Worm (Caenorhabditis elegans) whole organism, L3 larva: Measurements from ENCODE around the gene F15A8.1.

ENCODE experiments used
- R02D3.7 ChIP-seq: fragments of 150-350 bp; optimal IDR thresholded peaks from 2 replicates; lab custom pipeline; 2014; ENCODE audit warnings: missing biosample characterization, missing genetic modification characterization
- ZK546.5 ChIP-seq: sonication (generic microtip); optimal IDR thresholded peaks from 2 replicates; lab custom pipeline; 2017; ENCODE audit warnings: missing biosample characterization, missing genetic modification characterization
- aly-2 ChIP-seq: fragments of 150-350 bp; optimal IDR thresholded peaks from 2 replicates; lab custom pipeline; 2014; ENCODE audit warnings: missing biosample characterization, missing genetic modification characterization
- ama-1 ChIP-seq: fragments of 150-350 bp; optimal IDR thresholded peaks from 2 replicates; lab custom pipeline; 2018
- ceh-16 ChIP-seq: sonication (generic microtip); optimal IDR thresholded peaks from 2 replicates; lab custom pipeline; 2017; ENCODE audit warnings: missing biosample characterization, missing genetic modification characterization
- ceh-28 ChIP-seq: fragments of 150-350 bp; optimal IDR thresholded peaks from 2 replicates; lab custom pipeline; 2014; ENCODE audit warnings: missing biosample characterization, missing genetic modification reagents, missing genetic modification characterization
- ceh-82 ChIP-seq: fragments of 150-350 bp; optimal IDR thresholded peaks from 2 replicates; lab custom pipeline; 2014; ENCODE audit warnings: missing biosample characterization, missing genetic modification characterization
- ceh-9 ChIP-seq: sonication (generic microtip); optimal IDR thresholded peaks from 2 replicates; lab custom pipeline; 2018; ENCODE audit warnings: missing biosample characterization, missing genetic modification characterization
- daf-12 ChIP-seq: fragments of 150-350 bp; optimal IDR thresholded peaks from 2 replicates; lab custom pipeline; 2014; ENCODE audit warnings: missing biosample characterization, missing genetic modification reagents, missing genetic modification characterization
- egl-5 ChIP-seq: fragments of 150-350 bp; optimal IDR thresholded peaks from 2 replicates; lab custom pipeline; 2017; ENCODE audit warnings: missing biosample characterization, missing genetic modification reagents, missing genetic modification characterization, inconsistent platforms
- elt-1 ChIP-seq: fragments of 150-350 bp; optimal IDR thresholded peaks from 2 replicates; lab custom pipeline; 2014; ENCODE audit warnings: missing biosample characterization, missing genetic modification characterization
- elt-2 ChIP-seq: sonication (generic microtip); optimal IDR thresholded peaks from 2 replicates; lab custom pipeline; 2016; ENCODE audit warnings: missing genetic modification reagents, mild to moderate bottlenecking, missing genetic modification characterization, missing compliant biosample characterization
- elt-3 ChIP-seq, 3 experiments: fragments of 150-350 bp in 1 of 3; sonication (generic microtip) in 2 of 3; optimal IDR thresholded peaks; 2 replicates in 2 of 3; 4 replicates in 1 of 3; lab custom pipeline; 2014 to 2017; ENCODE audit warnings: missing biosample characterization in 3 of 3, missing genetic modification characterization in 3 of 3
- eor-1 ChIP-seq, 2 experiments: fragments of 150-350 bp; optimal IDR thresholded peaks; 2 replicates each; lab custom pipeline; 2014 to 2018; ENCODE audit warnings: missing biosample characterization in 2 of 2, missing genetic modification characterization in 2 of 2
- fkh-10 ChIP-seq: sonication (generic microtip); optimal IDR thresholded peaks from 2 replicates; lab custom pipeline; 2017; ENCODE audit warnings: missing biosample characterization, missing genetic modification reagents, missing genetic modification characterization
- fkh-2 ChIP-seq: fragments of 150-350 bp; optimal IDR thresholded peaks from 2 replicates; lab custom pipeline; 2014; ENCODE audit warnings: missing biosample characterization, missing genetic modification reagents, missing genetic modification characterization
- fos-1 ChIP-seq: fragments of 150-350 bp; optimal IDR thresholded peaks from 2 replicates; lab custom pipeline; 2014; ENCODE audit warnings: missing biosample characterization, missing genetic modification characterization
- hmg-11 ChIP-seq: sonication (generic microtip); optimal IDR thresholded peaks from 2 replicates; lab custom pipeline; 2016; ENCODE audit warnings: missing genetic modification characterization, missing compliant biosample characterization
- jun-1 ChIP-seq: fragments of 150-350 bp; optimal IDR thresholded peaks from 2 replicates; lab custom pipeline; 2014; ENCODE audit warnings: missing biosample characterization, missing genetic modification reagents, missing genetic modification characterization
- lin-15B ChIP-seq: fragments of 150-350 bp; optimal IDR thresholded peaks from 2 replicates; lab custom pipeline; 2014; ENCODE audit warnings: missing biosample characterization, missing genetic modification characterization
- lin-39 ChIP-seq: fragments of 150-350 bp; optimal IDR thresholded peaks from 2 replicates; lab custom pipeline; 2018; ENCODE audit warnings: missing biosample characterization, missing genetic modification reagents, missing genetic modification characterization
- mdl-1 ChIP-seq: fragments of 150-350 bp; optimal IDR thresholded peaks from 2 replicates; lab custom pipeline; 2014; ENCODE audit warnings: missing biosample characterization, missing genetic modification characterization
- mml-1 ChIP-seq: fragments of 150-350 bp; sonication (generic microtip); optimal IDR thresholded peaks from 3 replicates; lab custom pipeline; 2014; ENCODE audit warnings: missing biosample characterization, missing genetic modification characterization
- nfya-1 ChIP-seq: sonication (generic microtip); optimal IDR thresholded peaks from 2 replicates; lab custom pipeline; 2017; ENCODE audit warnings: missing genetic modification characterization, mild to moderate bottlenecking, missing compliant biosample characterization, antibody characterized with exemption, moderate library complexity; ENCODE audit not compliant: insufficient read depth
- nhr-11 ChIP-seq: fragments of 150-350 bp; optimal IDR thresholded peaks from 2 replicates; lab custom pipeline; 2014; ENCODE audit warnings: missing biosample characterization, missing genetic modification characterization
- nhr-12 ChIP-seq: fragments of 150-350 bp; optimal IDR thresholded peaks from 2 replicates; lab custom pipeline; 2014; ENCODE audit warnings: missing biosample characterization, missing genetic modification characterization
- nhr-23 ChIP-seq: fragments of 150-350 bp; optimal IDR thresholded peaks from 2 replicates; lab custom pipeline; 2014; ENCODE audit warnings: missing biosample characterization, missing genetic modification reagents, missing genetic modification characterization
- nhr-237 ChIP-seq: fragments of 150-350 bp; optimal IDR thresholded peaks from 2 replicates; lab custom pipeline; 2014; ENCODE audit warnings: missing biosample characterization, missing genetic modification characterization
- nhr-25 ChIP-seq: sonication (generic microtip); optimal IDR thresholded peaks from 2 replicates; lab custom pipeline; 2017; ENCODE audit warnings: missing biosample characterization, missing genetic modification characterization
- nhr-28 ChIP-seq: fragments of 150-350 bp; optimal IDR thresholded peaks from 2 replicates; lab custom pipeline; 2014; ENCODE audit warnings: missing biosample characterization, missing genetic modification characterization
- nhr-43 ChIP-seq: sonication (generic microtip); optimal IDR thresholded peaks from 2 replicates; lab custom pipeline; 2016; ENCODE audit warnings: mild to moderate bottlenecking, missing genetic modification characterization, missing compliant biosample characterization; ENCODE audit not compliant: poor library complexity, severe bottlenecking
- nhr-76 ChIP-seq: fragments of 150-350 bp; sonication (generic microtip); optimal IDR thresholded peaks from 5 replicates; lab custom pipeline; 2014; ENCODE audit warnings: missing biosample characterization, missing genetic modification characterization
- nhr-77 ChIP-seq: fragments of 150-350 bp; optimal IDR thresholded peaks from 2 replicates; lab custom pipeline; 2014; ENCODE audit warnings: missing biosample characterization, missing genetic modification characterization
- pha-4 ChIP-seq: fragments of 150-350 bp; optimal IDR thresholded peaks from 2 replicates; lab custom pipeline; 2014; ENCODE audit warnings: missing biosample characterization, missing genetic modification reagents, missing genetic modification characterization
- pqm-1 ChIP-seq: fragments of 150-350 bp; optimal IDR thresholded peaks from 2 replicates; lab custom pipeline; 2017; ENCODE audit warnings: missing biosample characterization, missing genetic modification characterization, inconsistent platforms
- skn-1 ChIP-seq: fragments of 150-350 bp; optimal IDR thresholded peaks from 2 replicates; lab custom pipeline; 2014; ENCODE audit warnings: missing biosample characterization, missing genetic modification characterization
- snpc-4 ChIP-seq: fragments of 150-350 bp; optimal IDR thresholded peaks from 2 replicates; lab custom pipeline; 2014; ENCODE audit warnings: missing biosample characterization, missing genetic modification characterization
- tbx-2 ChIP-seq: sonication (generic microtip); optimal IDR thresholded peaks from 2 replicates; lab custom pipeline; 2016; ENCODE audit warnings: mild to moderate bottlenecking, missing genetic modification characterization, missing compliant biosample characterization
- unc-39 ChIP-seq: sonication (generic microtip); optimal IDR thresholded peaks from 4 replicates; lab custom pipeline; 2017; ENCODE audit warnings: missing biosample characterization, missing genetic modification characterization
- unc-62 ChIP-seq: fragments of 150-350 bp; sonication (generic microtip); optimal IDR thresholded peaks from 4 replicates; lab custom pipeline; 2014; ENCODE audit warnings: missing biosample characterization, missing genetic modification reagents, missing genetic modification characterization
- ztf-11 ChIP-seq: fragments of 150-350 bp; optimal IDR thresholded peaks from 2 replicates; lab custom pipeline; 2014; ENCODE audit warnings: missing biosample characterization, missing genetic modification characterization
- ztf-4 ChIP-seq: fragments of 150-350 bp; optimal IDR thresholded peaks from 2 replicates; lab custom pipeline; 2014; ENCODE audit warnings: missing biosample characterization, missing genetic modification characterization

Gene F15A8.1

DNA sequence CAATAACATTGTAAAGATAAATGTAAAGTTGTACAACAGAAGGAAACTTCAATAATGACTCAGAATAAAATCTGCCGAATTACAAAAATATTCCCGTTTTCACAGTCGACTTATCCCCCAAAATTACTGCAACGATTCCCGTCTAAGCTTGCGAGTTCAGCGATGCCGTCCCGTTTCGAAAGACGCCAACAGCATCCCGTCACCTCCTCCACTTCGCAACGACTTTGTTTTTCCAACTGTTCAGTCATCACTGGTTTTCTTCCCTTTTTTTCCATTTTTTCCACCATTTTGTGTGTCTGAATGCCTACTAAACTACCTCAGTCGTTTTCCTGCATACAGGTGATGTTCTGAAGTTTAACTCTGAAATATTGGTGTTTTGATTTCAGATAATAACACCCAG, at the start of gene F15A8.1:
TSS of gene F15A8.1 (plus strand) at position 301 of the 400 bp plus-strand sequence.
- TF ChIP-seq tbx-2 (tag; lab: Kevin White, UChicago): no peak
- no peak for TF ChIP-seq pha-4
- TF ChIP-seq ZK546.5 (tag; lab: Kevin White, UChicago): no peak

DNA sequence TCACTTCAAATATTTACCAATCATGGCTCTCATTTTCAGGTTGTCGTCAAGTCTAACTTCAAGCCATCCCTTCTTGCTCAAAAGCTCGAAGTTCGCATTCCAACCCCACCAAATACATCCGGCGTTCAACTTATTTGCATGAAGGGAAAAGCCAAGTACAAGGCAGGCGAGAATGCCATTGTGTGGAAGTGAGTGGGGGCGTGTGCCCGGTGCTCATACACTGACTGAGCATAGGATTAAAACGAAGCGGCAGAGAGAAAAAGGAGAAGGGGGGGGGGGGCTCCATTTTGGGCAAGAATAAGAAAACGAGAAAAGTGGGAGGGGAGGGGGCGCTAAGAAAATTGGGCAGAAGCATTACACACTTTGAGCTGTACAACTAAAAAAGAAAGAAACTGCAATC, 49.1 kb upstream of the F15A8.1 start:
- TF ChIP-seq nfya-1: peak; percentile 27
- no peak for TF ChIP-seq aly-2 (tag; lab: Kevin White, UChicago)

- TF ChIP-seq fkh-2 (no peak), elt-3 (tag; optimal IDR thresholded peaks at IDR 0.05; lab: Kevin White, UChicago) (no peak), nfya-1 (peak; percentile 71), jun-1 (tag; lab: Kevin White, UChicago) (peak; percentile 81), ztf-11 (no peak), snpc-4 (tag; lab: Kevin White, UChicago) (peak; percentile 80), eor-1 (tag; optimal IDR thresholded peaks at IDR 0.05; lab: Kevin White, UChicago) (no peak), tbx-2 (tag; lab: Kevin White, UChicago) (peak; percentile 66), egl-5 (peak; percentile 65), skn-1 (tag; lab: Kevin White, UChicago) (peak; percentile 46), ama-1 (lab: Kevin White, UChicago) (no peak), lin-15B (tag; lab: Kevin White, UChicago) (peak; percentile 27), nhr-12 (tag; lab: Kevin White, UChicago) (no peak), lin-39 (tag; lab: Kevin White, UChicago) (peak; percentile 83), ceh-9 (no peak), pqm-1 (tag; lab: Kevin White, UChicago) (peak; percentile 21), elt-2 (tag; lab: Kevin White, UChicago) (peak; percentile 62), ceh-28 (tag; lab: Kevin White, UChicago) (peak; percentile 80), nhr-28 (tag; lab: Kevin White, UChicago) (no peak), mml-1 (tag; lab: Kevin White, UChicago) (no peak), R02D3.7 (tag; lab: Kevin White, UChicago) (peak; percentile 54), pha-4 (peak; percentile 88), hmg-11 (tag; lab: Kevin White, UChicago) (peak; percentile 84), nhr-11 (peak; percentile 9), ztf-4 (no peak), aly-2 (tag; lab: Kevin White, UChicago) (no peak), elt-1 (tag; lab: Kevin White, UChicago) (no peak), fos-1 (no peak), ceh-16 (no peak), nhr-77 (tag; lab: Kevin White, UChicago) (peak; percentile 71), daf-12 (tag; lab: Kevin White, UChicago) (no peak), unc-62 (GFP tag; lab: Kevin White, UChicago) (no peak), fkh-10 (no peak), ZK546.5 (tag; lab: Kevin White, UChicago) (no peak), unc-39 (tag; lab: Kevin White, UChicago) (no peak), nhr-76 (tag; lab: Kevin White, UChicago) (no peak), nhr-23 (peak; percentile 84), ceh-82 (tag; lab: Kevin White, UChicago) (peak; percentile 29), nhr-25 (tag; lab: Kevin White, UChicago) (peak; percentile 87), mdl-1 (tag; lab: Kevin White, UChicago) (no peak), nhr-43 (tag; lab: Kevin White, UChicago) (peak; percentile 86), nhr-237 (tag; lab: Kevin White, UChicago) (no peak)
These were observed 45.5 kb upstream of the F15A8.1 start for ce11 chrX:4395073-4395850.
